Fruit fly (Drosophila melanogaster): ENCODE data around the gene alpha4GT1.

alpha4GT1 gene

dm6 chr2L:3056448-3056790 lies 33.5 kb upstream of the alpha4GT1 start, which contains the start of gene FASN1 (continued):
- TF ChIP-seq CG17328 (GFP tag; IDR thresholded peaks at IDR 0.05) (no peak), hth (optimal IDR thresholded peaks at IDR 0.05) (no peak), B-H2 (GFP tag; optimal IDR thresholded peaks at IDR 0.05) (peak; percentile 47), Dip2 (GFP tag; IDR thresholded peaks at IDR 0.05) (no peak), zfh1 (GFP tag; IDR thresholded peaks at IDR 0.05) (peak; percentile 34; the same call in 1 of the 3 replicates), CG10321 (GFP tag; IDR thresholded peaks at IDR 0.05) (no peak), Meics (GFP tag; optimal IDR thresholded peaks at IDR 0.05) (no peak), abd-A (tag; optimal IDR thresholded peaks at IDR 0.05) (no peak), bbx (GFP tag; IDR thresholded peaks at IDR 0.05; ENCODE audit: partially characterized antibody) (peak; percentile 49; the same call in 1 of the 2 replicates), CG17359 (tag; optimal IDR thresholded peaks at IDR 0.05) (no peak), Oli (tag; optimal IDR thresholded peaks at IDR 0.05) (no peak), CG5953 (GFP tag; IDR thresholded peaks at IDR 0.05) (no peak), psq (GFP tag; optimal IDR thresholded peaks at IDR 0.05) (no peak), CG14667 (GFP tag; IDR thresholded peaks at IDR 0.05) (no peak), bcd (GFP tag; optimal IDR thresholded peaks at IDR 0.05) (no peak), CG31388 (GFP tag; optimal IDR thresholded peaks at IDR 0.05) (no peak), dmrt99B (tag; optimal IDR thresholded peaks at IDR 0.05) (no peak), amos (GFP tag; IDR thresholded peaks at IDR 0.05; ENCODE audit: partially characterized antibody) (peak; percentile 28; the same call in 1 of the 2 replicates), CG6854 (GFP tag; optimal IDR thresholded peaks at IDR 0.05) (peak; percentile 4), CG12219 (GFP tag; optimal IDR thresholded peaks at IDR 0.05) (no peak), tna (GFP tag; IDR thresholded peaks at IDR 0.05; ENCODE audit: partially characterized antibody) (peak; percentile 45; the same call in 1 of the 2 replicates), pita (GFP tag; optimal IDR thresholded peaks at IDR 0.05) (no peak), CG17912 (GFP tag; optimal IDR thresholded peaks at IDR 0.05) (no peak), chn (GFP tag; optimal IDR thresholded peaks at IDR 0.05) (no peak), CG18599 (GFP tag; optimal IDR thresholded peaks at IDR 0.05) (no peak), klu (GFP tag; IDR thresholded peaks at IDR 0.05) (no peak), CG8281 (tag; optimal IDR thresholded peaks at IDR 0.05) (no peak), ase (GFP tag; IDR thresholded peaks at IDR 0.05) (no peak), CG3726 (GFP tag; IDR thresholded peaks at IDR 0.05) (no peak), Awh (GFP tag; IDR thresholded peaks at IDR 0.05) (no peak), Optix (GFP tag; IDR thresholded peaks at IDR 0.05) (no peak), CG14965 (GFP tag; optimal IDR thresholded peaks at IDR 0.05; ENCODE audit: borderline replicate concordance) (no peak), CG10462 (GFP tag; optimal IDR thresholded peaks at IDR 0.05) (no peak), CG7556 (GFP tag; optimal IDR thresholded peaks at IDR 0.05) (no peak), CG16813 (GFP tag; IDR thresholded peaks at IDR 0.05; ENCODE audit: partially characterized antibody) (no peak), CG13424 (tag; optimal IDR thresholded peaks at IDR 0.05) (no peak), CG2116 (GFP tag; optimal IDR thresholded peaks at IDR 0.05) (no peak), Atf-2 (GFP tag; optimal IDR thresholded peaks at IDR 0.05) (no peak), gce (GFP tag; IDR thresholded peaks at IDR 0.05) (peak; percentile 51; the same call in 1 of the 3 replicates), ERR (GFP tag; optimal IDR thresholded peaks at IDR 0.05) (no peak), Dref (GFP tag; IDR thresholded peaks at IDR 0.05) (no peak), CG4424 (GFP tag; optimal IDR thresholded peaks at IDR 0.05) (no peak), nau (GFP tag; optimal IDR thresholded peaks at IDR 0.05) (no peak), pfk (GFP tag; optimal IDR thresholded peaks at IDR 0.05) (peak; percentile 33), fd96Cb (tag; optimal IDR thresholded peaks at IDR 0.05) (no peak), Ravus (GFP tag; IDR thresholded peaks at IDR 0.05) (no peak), trh (GFP tag; optimal IDR thresholded peaks at IDR 0.05) (no peak), eve (GFP tag; optimal IDR thresholded peaks at IDR 0.05) (no peak), CG15479 (GFP tag; optimal IDR thresholded peaks at IDR 0.05) (no peak), CG10654 (GFP tag; optimal IDR thresholded peaks at IDR 0.05) (no peak), CG13296 (GFP tag; optimal IDR thresholded peaks at IDR 0.05) (peak; percentile 42), Dp (GFP tag; optimal IDR thresholded peaks at IDR 0.05) (no peak)

Measured in whole organism, embryonic.